Fruit fly (Drosophila melanogaster) whole organism, prepupa: Measurements from ENCODE around the gene CG13733.

Experiments used
- CG16779 ChIP-seq: fragments of 200-800 bp; sonication (Bioruptor generic); optimal IDR thresholded peaks from 3 replicates; lab custom pipeline; 2017; ENCODE audit warnings: missing biosample characterization, mild to moderate bottlenecking, missing genetic modification characterization
- CG6163 ChIP-seq: fragments of 200-800 bp; sonication (Bioruptor generic); IDR thresholded peaks from 3 replicates; pipeline ENCODE4 v1.3.6; 2022; ENCODE audit warnings: missing biosample characterization, missing genetic modification characterization
- CG8119 ChIP-seq: fragments of 200-800 bp; sonication (Bioruptor generic); IDR thresholded peaks from 3 replicates; pipeline ENCODE4 v1.3.6; 2022; ENCODE audit warnings: missing biosample characterization, missing genetic modification characterization
- CG8632 ChIP-seq: fragments of 200-800 bp; sonication (Bioruptor generic); optimal IDR thresholded peaks from 3 replicates; lab custom pipeline; 2016; ENCODE audit warnings: missing biosample characterization, missing genetic modification characterization
- Hr4 ChIP-seq: fragments of 200-800 bp; sonication (Bioruptor generic); optimal IDR thresholded peaks from 3 replicates; lab custom pipeline; 2016; ENCODE audit warnings: missing biosample characterization, missing genetic modification characterization
- dsx ChIP-seq: fragments of 200-800 bp; optimal IDR thresholded peaks from 3 replicates; lab custom pipeline; 2019; ENCODE audit warnings: missing biosample characterization, mild to moderate bottlenecking, missing genetic modification characterization, moderate library complexity; ENCODE audit not compliant: poor library complexity, severe bottlenecking
- net ChIP-seq: fragments of 200-800 bp; sonication (Bioruptor generic); optimal IDR thresholded peaks from 3 replicates; lab custom pipeline; 2016; ENCODE audit warnings: missing biosample characterization, missing genetic modification characterization

DNA sequence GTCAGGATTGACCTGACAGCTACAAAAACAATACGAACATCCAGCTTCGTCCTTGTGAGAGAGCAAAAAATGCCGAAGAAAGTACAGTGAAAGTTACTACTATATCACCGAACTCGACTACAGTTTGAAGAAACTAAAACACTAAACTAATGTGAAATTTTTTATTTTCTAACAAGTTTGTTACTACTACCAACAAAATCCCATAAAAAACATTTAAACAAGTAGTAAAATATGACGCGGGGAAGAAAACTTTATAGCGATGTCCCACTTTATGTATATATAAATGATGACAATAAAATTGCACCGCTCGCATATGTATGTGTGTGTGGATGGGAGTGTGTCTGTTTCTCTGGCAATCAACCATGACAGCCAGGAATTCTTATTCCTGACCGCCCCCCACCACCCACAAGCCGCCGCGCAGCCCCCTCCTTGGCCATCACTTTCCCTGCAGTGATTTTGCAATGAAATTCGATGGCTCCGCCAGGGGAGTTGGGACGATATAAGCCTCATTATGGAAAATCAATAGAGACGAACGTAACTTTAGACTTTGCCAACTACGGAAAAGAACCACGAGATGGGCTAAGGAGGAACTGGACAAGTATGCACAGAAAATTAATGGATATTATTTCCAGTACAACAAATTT is 17.2 kb downstream of the CG13733 start:
- TF ChIP-seq net, result no peak
- no peak for TF ChIP-seq CG16779 (tag; lab: Kevin White, UChicago)
- TF ChIP-seq dsx (GFP tag; lab: Kevin White, UChicago), result no peak
- no peak for TF ChIP-seq Hr4
- no peak for TF ChIP-seq CG8119 (GFP tag; lab: Robert Waterston, UW)
- TF ChIP-seq CG6163 (GFP tag; lab: Robert Waterston, UW), result no peak
- no peak for TF ChIP-seq CG8632 (GFP tag; lab: Kevin White, UChicago)
